Fruit fly (Drosophila melanogaster) whole organism: ENCODE data around the gene CG8668.

Experiments
- CG8478 ChIP-seq: fragments of >200 bp; optimal IDR thresholded peaks from 2 replicates; lab custom pipeline; 2018; ENCODE audit warnings: inconsistent platforms
- Dll ChIP-seq: fragments of >200 bp; optimal IDR thresholded peaks from 2 replicates; lab custom pipeline; 2017
- EcR ChIP-seq, 2 experiments: fragments of >200 bp; optimal IDR thresholded peaks; 2 replicates each; lab custom pipeline; 2017; ENCODE audit warnings: missing biosample characterization in 2 of 2, missing genetic modification characterization in 2 of 2, missing genetic modification reagents in 2 of 2
- pan ChIP-seq: fragments of >200 bp; optimal IDR thresholded peaks from 2 replicates; lab custom pipeline; 2017
- usp ChIP-seq: fragments of >200 bp; optimal IDR thresholded peaks from 2 replicates; lab custom pipeline; 2017; ENCODE audit warnings: missing biosample characterization, missing genetic modification characterization, mixed read lengths

DNA sequence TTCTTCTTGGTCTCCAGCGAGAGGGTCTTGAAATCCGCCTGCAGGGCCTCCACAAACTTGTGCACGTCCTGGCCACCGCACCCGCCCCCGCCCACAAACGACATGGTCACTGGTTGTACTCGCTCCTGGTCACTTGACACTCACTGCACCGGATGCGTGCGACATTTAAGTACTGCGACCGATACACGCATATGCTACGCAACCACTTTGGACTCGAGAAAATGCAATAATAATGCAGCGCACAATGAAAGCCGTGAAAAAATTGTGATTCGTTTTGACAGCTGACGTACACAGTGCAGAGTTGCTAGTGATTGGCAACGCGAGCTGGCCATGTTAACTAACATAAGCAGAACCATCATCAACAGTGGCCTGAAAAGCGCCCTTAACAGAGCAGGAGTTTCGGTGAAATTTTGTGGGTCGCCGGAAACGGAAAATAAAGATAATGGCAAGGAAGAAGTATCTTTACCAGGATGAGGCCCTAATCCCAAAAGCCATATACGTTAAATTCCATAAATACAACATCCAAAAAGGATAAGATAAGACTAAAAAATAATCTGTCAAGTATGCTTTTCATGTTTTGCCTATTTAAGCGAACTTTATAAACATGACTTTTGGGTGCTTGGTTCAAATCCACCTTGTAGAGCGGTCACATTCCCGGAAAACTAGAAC lies 3.0 kb upstream of the CG8668 start, which contains the start of the genes mon2 and CG8673:
- no peak for TF ChIP-seq usp (GFP tag; lab: Kevin White, UChicago)
- no peak for TF ChIP-seq Dll
- TF ChIP-seq EcR (GFP tag; optimal IDR thresholded peaks at IDR 0.05; lab: Kevin White, UChicago): no peak
- no peak for TF ChIP-seq CG8478
- TF ChIP-seq pan: no peak
